Worm (Caenorhabditis elegans) whole organism, L4/young adult: ENCODE measurements around the gene str-150.

Source experiments
- dao-5 ChIP-seq: sonication (generic microtip); optimal IDR thresholded peaks from 2 replicates; lab custom pipeline; 2016; ENCODE audit warnings: missing genotype, missing genetic modification characterization, moderate library complexity, missing compliant biosample characterization
- him-1 ChIP-seq: sonication (generic microtip); optimal IDR thresholded peaks from 2 replicates; lab custom pipeline; 2016; ENCODE audit warnings: missing genotype, missing genetic modification reagents, missing genetic modification characterization, missing compliant biosample characterization

DNA sequence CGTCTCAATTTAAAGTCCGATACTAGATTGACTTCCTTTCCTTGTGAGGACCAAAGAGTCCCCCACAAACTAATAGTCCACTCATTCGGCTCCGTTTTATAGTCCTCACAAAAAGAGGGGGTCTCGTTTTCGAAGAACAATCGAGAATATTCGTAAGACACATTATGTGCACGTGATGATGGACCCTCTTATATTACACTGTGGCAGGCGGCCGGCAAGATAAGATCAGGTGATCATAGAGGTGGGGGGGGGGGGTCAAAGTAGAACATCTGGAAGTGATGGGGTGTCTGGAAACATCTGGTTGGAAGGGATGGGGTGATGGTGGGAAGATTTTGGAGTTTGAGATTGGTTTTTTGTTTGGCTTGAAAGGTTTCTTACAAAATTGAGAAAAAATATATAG lies 15.4 kb downstream of the str-150 start:
- TF ChIP-seq him-1 (tag; lab: Kevin White, UChicago) (no peak), dao-5 (no peak)
